Fruit fly (Drosophila melanogaster) Kc167 (cell line): ENCODE measurements around the gene CG11634.

Experiments
- Myc ChIP-seq: fragments of >200 bp; optimal IDR thresholded peaks from 2 replicates; lab custom pipeline; 2017; ENCODE audit warnings: missing external identifiers
- Sin3A ChIP-seq: fragments of >200 bp; optimal IDR thresholded peaks from 2 replicates; lab custom pipeline; 2018; ENCODE audit warnings: missing external identifiers
- insv ChIP-seq: fragments of >200 bp; optimal IDR thresholded peaks from 3 replicates; lab custom pipeline; 2018; ENCODE audit warnings: missing external identifiers
- psq ChIP-seq: fragments of >200 bp; optimal IDR thresholded peaks from 2 replicates; lab custom pipeline; 2017; ENCODE audit warnings: missing external identifiers
- ttk ChIP-seq: sonication (Bioruptor generic); optimal IDR thresholded peaks from 2 replicates; lab custom pipeline; 2017; ENCODE audit warnings: missing external identifiers

- TF ChIP-seq Sin3A (lab: Kevin White, UChicago) (no peak), ttk (lab: Kevin White, UChicago) (no peak), Myc (no peak), insv (no peak), psq (lab: Kevin White, UChicago) (no peak)
These were observed 20.1 kb upstream of the CG11634 start for dm6 chr2L:21896046-21896445.
